Worm (Caenorhabditis elegans) whole organism, L4 larva: Measurements from ENCODE around the gene K07C5.13.

Experiments used
- D1046.2 ChIP-seq: fragments of 200-800 bp; sonication (Bioruptor generic); IDR thresholded peaks from 2 replicates; pipeline ENCODE4 v1.3.6; 2022; ENCODE audit warnings: missing genetic modification characterization, missing compliant biosample characterization
- F26F4.8 ChIP-seq: fragments of 200-800 bp; sonication (Bioruptor generic); conservative IDR thresholded peaks from 2 replicates; pipeline ENCODE4 v1.3.6; 2022; ENCODE audit warnings: missing genetic modification characterization, missing compliant biosample characterization
- F44E2.7 ChIP-seq: fragments of 200-800 bp; sonication (Bioruptor generic); IDR thresholded peaks from 2 replicates; pipeline ENCODE4 v2.1.2; 2022; ENCODE audit warnings: missing genetic modification characterization, missing compliant biosample characterization
- T20F7.1 ChIP-seq: fragments of 200-800 bp; sonication (Bioruptor generic); optimal IDR thresholded peaks from 2 replicates; lab custom pipeline; 2018; ENCODE audit warnings: mild to moderate bottlenecking, missing genetic modification characterization, missing compliant biosample characterization
- T26A8.4 ChIP-seq: fragments of 200-800 bp; sonication (Bioruptor generic); IDR thresholded peaks from 2 replicates; pipeline ENCODE4 v1.3.6; 2022; ENCODE audit warnings: missing genetic modification characterization, missing compliant biosample characterization
- Y48G9A.11 ChIP-seq: fragments of 200-800 bp; sonication (Bioruptor generic); IDR thresholded peaks from 2 replicates; pipeline ENCODE4 v1.3.6; 2022; ENCODE audit warnings: missing genetic modification reagents, missing genetic modification characterization, missing compliant biosample characterization
- aha-1 ChIP-seq: fragments of 150-350 bp; peaks from one replicate; lab custom pipeline; 2014; ENCODE audit warnings: missing biosample characterization, missing genetic modification characterization
- aly-2 ChIP-seq: sonication (generic microtip); optimal IDR thresholded peaks from 2 replicates; lab custom pipeline; 2018; ENCODE audit warnings: missing biosample characterization, missing genetic modification characterization
- ama-1 ChIP-seq: fragments of 150-350 bp; optimal IDR thresholded peaks from 2 replicates; lab custom pipeline; 2014; ENCODE audit warnings: inconsistent platforms, mixed read lengths
- arid-1 ChIP-seq: fragments of 200-800 bp; sonication (Bioruptor generic); conservative IDR thresholded peaks from 2 replicates; pipeline ENCODE4 v1.3.6; 2022; ENCODE audit warnings: missing genetic modification reagents, missing genetic modification characterization, missing compliant biosample characterization
- attf-4 ChIP-seq: sonication (generic microtip); optimal IDR thresholded peaks from 3 replicates; lab custom pipeline; 2017; ENCODE audit warnings: missing biosample characterization, missing genetic modification characterization
- ceh-32 ChIP-seq: sonication (generic microtip); optimal IDR thresholded peaks from 2 replicates; lab custom pipeline; 2016; ENCODE audit warnings: mild to moderate bottlenecking, missing genetic modification characterization, missing compliant biosample characterization; ENCODE audit not compliant: poor library complexity
- ctbp-1 ChIP-seq: fragments of 200-800 bp; sonication (Bioruptor generic); IDR thresholded peaks from 2 replicates; pipeline ENCODE4 v1.3.6; 2022; ENCODE audit warnings: missing genetic modification reagents, missing genetic modification characterization, missing compliant biosample characterization
- daf-16 ChIP-seq, 3 experiments: sonication (generic microtip); optimal IDR thresholded peaks; 2 replicates each; lab custom pipeline; 2016 to 2017; ENCODE audit warnings: missing genetic modification characterization in 3 of 3, missing genetic modification reagents in 3 of 3, mild to moderate bottlenecking in 2 of 3, missing compliant biosample characterization in 2 of 3, missing biosample characterization in 1 of 3, moderate library complexity in 1 of 3
- daf-8 ChIP-seq: fragments of 200-800 bp; sonication (Bioruptor generic); IDR thresholded peaks from 2 replicates; pipeline ENCODE4 v1.3.6; 2022; ENCODE audit warnings: missing genetic modification characterization, missing compliant biosample characterization
- dmd-6 ChIP-seq: fragments of 200-800 bp; sonication (Bioruptor generic); IDR thresholded peaks from 2 replicates; pipeline ENCODE4 v1.3.6; 2022; ENCODE audit warnings: missing genetic modification reagents, missing genetic modification characterization, missing compliant biosample characterization
- dmd-9 ChIP-seq: fragments of 200-800 bp; sonication (Bioruptor generic); IDR thresholded peaks from 2 replicates; pipeline ENCODE4 v1.3.6; 2022; ENCODE audit warnings: missing genetic modification reagents, missing genetic modification characterization, missing compliant biosample characterization
- duxl-1 ChIP-seq: sonication (generic microtip); optimal IDR thresholded peaks from 2 replicates; lab custom pipeline; 2016; ENCODE audit warnings: mild to moderate bottlenecking, missing genetic modification characterization, moderate library complexity, missing compliant biosample characterization; ENCODE audit not compliant: poor library complexity
- dve-1 ChIP-seq: sonication (generic microtip); optimal IDR thresholded peaks from 2 replicates; lab custom pipeline; 2017; ENCODE audit warnings: antibody characterized with exemption, mild to moderate bottlenecking, missing genetic modification characterization, missing compliant biosample characterization; ENCODE audit not compliant: insufficient read depth
- fkh-10 ChIP-seq: fragments of 150-350 bp; optimal IDR thresholded peaks from 2 replicates; lab custom pipeline; 2014; ENCODE audit warnings: missing biosample characterization, missing genetic modification reagents, missing genetic modification characterization
- fos-1 ChIP-seq: fragments of 150-350 bp; optimal IDR thresholded peaks from 2 replicates; lab custom pipeline; 2014; ENCODE audit warnings: missing biosample characterization, missing genetic modification characterization
- gei-8 ChIP-seq: fragments of 200-800 bp; sonication (Bioruptor generic); optimal IDR thresholded peaks from 2 replicates; lab custom pipeline; 2018; ENCODE audit warnings: mild to moderate bottlenecking, missing genetic modification characterization, missing compliant biosample characterization
- hlh-11 ChIP-seq: fragments of 200-800 bp; sonication (Bioruptor generic); optimal IDR thresholded peaks from 2 replicates; lab custom pipeline; 2018; ENCODE audit warnings: mild to moderate bottlenecking, missing genetic modification characterization, missing compliant biosample characterization
- hlh-30 ChIP-seq: sonication (generic microtip); optimal IDR thresholded peaks from 2 replicates; lab custom pipeline; 2017; ENCODE audit warnings: antibody characterized with exemption, mild to moderate bottlenecking, missing genetic modification characterization, missing compliant biosample characterization; ENCODE audit not compliant: insufficient read depth
- lin-13 ChIP-seq: fragments of 150-350 bp; optimal IDR thresholded peaks from 2 replicates; lab custom pipeline; 2014; ENCODE audit warnings: missing biosample characterization, missing genetic modification reagents, missing genetic modification characterization
- lin-15B ChIP-seq: fragments of 150-350 bp; sonication (generic microtip); optimal IDR thresholded peaks from 3 replicates; lab custom pipeline; 2014; ENCODE audit warnings: missing biosample characterization, missing genetic modification characterization
- lin-29 ChIP-seq: fragments of 200-800 bp; sonication (Bioruptor generic); IDR thresholded peaks from 2 replicates; pipeline ENCODE4 v1.3.6; 2022; ENCODE audit warnings: missing genetic modification reagents, missing genetic modification characterization, missing compliant biosample characterization
- lsy-2 ChIP-seq, 2 experiments: fragments of 150-350 bp in 1 of 2; sonication (generic microtip) in 1 of 2; optimal IDR thresholded peaks; 2 replicates each; lab custom pipeline; 2014 to 2017; ENCODE audit warnings: missing biosample characterization in 2 of 2, missing genetic modification characterization in 2 of 2
- madf-5 ChIP-seq, 2 experiments: fragments of 200-800 bp; sonication (Bioruptor generic); IDR thresholded peaks; 2 replicates each; pipeline ENCODE4 v1.3.6; 2022; ENCODE audit warnings: missing compliant biosample characterization in 2 of 2, missing genetic modification characterization in 2 of 2
- mxl-2 ChIP-seq: fragments of 200-800 bp; sonication (Bioruptor generic); conservative IDR thresholded peaks from 2 replicates; pipeline ENCODE4 v1.3.6; 2022; ENCODE audit warnings: missing genetic modification reagents, missing genetic modification characterization, missing compliant biosample characterization
- nhr-10 ChIP-seq: fragments of 150-350 bp; optimal IDR thresholded peaks from 2 replicates; lab custom pipeline; 2014; ENCODE audit warnings: missing biosample characterization, missing genetic modification characterization
- nhr-111 ChIP-seq: fragments of 200-800 bp; sonication (Bioruptor generic); optimal IDR thresholded peaks from 2 replicates; lab custom pipeline; 2018; ENCODE audit warnings: mild to moderate bottlenecking, missing genetic modification characterization, missing compliant biosample characterization
- nhr-6 ChIP-seq: fragments of 150-350 bp; optimal IDR thresholded peaks from 2 replicates; lab custom pipeline; 2014; ENCODE audit warnings: missing biosample characterization, missing genetic modification characterization
- nhr-77 ChIP-seq: fragments of 150-350 bp; optimal IDR thresholded peaks from 2 replicates; lab custom pipeline; 2014; ENCODE audit warnings: missing biosample characterization, missing genetic modification characterization
- pha-4 ChIP-seq, 2 experiments: fragments of 150-350 bp in 1 of 2; fragments of 200-800 bp in 1 of 2; sonication (Bioruptor generic) in 1 of 2; IDR thresholded peaks in 1 of 2; optimal IDR thresholded peaks in 1 of 2; 2 replicates each; pipeline versions ENCODE4 v1.3.6 to Lab custom; 2014 to 2022; ENCODE audit warnings: missing genetic modification characterization in 2 of 2, missing genetic modification reagents in 2 of 2, missing biosample characterization in 1 of 2, missing compliant biosample characterization in 1 of 2
- php-3 ChIP-seq: fragments of 200-800 bp; sonication (Bioruptor generic); IDR thresholded peaks from 2 replicates; pipeline ENCODE4 v1.3.6; 2022; ENCODE audit warnings: missing genetic modification reagents, missing genetic modification characterization, missing compliant biosample characterization
- pqm-1 ChIP-seq: sonication (generic microtip); optimal IDR thresholded peaks from 2 replicates; lab custom pipeline; 2017; ENCODE audit warnings: missing biosample characterization, missing genetic modification characterization
- skn-1 ChIP-seq: fragments of 150-350 bp; optimal IDR thresholded peaks from 2 replicates; lab custom pipeline; 2014; ENCODE audit warnings: missing biosample characterization, missing genetic modification characterization
- snpc-4 ChIP-seq: fragments of 150-350 bp; optimal IDR thresholded peaks from 2 replicates; lab custom pipeline; 2014; ENCODE audit warnings: missing biosample characterization, missing genetic modification characterization
- spr-3 ChIP-seq: fragments of 200-800 bp; sonication (Bioruptor generic); optimal IDR thresholded peaks from 2 replicates; lab custom pipeline; 2018; ENCODE audit warnings: mild to moderate bottlenecking, missing genetic modification characterization, missing compliant biosample characterization
- tag-97 ChIP-seq: fragments of 200-800 bp; sonication (Bioruptor generic); IDR thresholded peaks from 2 replicates; pipeline ENCODE4 v1.3.6; 2022; ENCODE audit warnings: missing genetic modification characterization, missing compliant biosample characterization
- tra-1 ChIP-seq: fragments of 200-800 bp; sonication (Bioruptor generic); IDR thresholded peaks from 2 replicates; pipeline ENCODE4 v1.3.6; 2022; ENCODE audit warnings: missing genetic modification reagents, missing genetic modification characterization, missing compliant biosample characterization
- unc-130 ChIP-seq: sonication (generic microtip); optimal IDR thresholded peaks from 2 replicates; lab custom pipeline; 2016; ENCODE audit warnings: missing genetic modification reagents, missing genetic modification characterization, missing compliant biosample characterization
- unc-39 ChIP-seq: sonication (generic microtip); optimal IDR thresholded peaks from 2 replicates; lab custom pipeline; 2017; ENCODE audit warnings: missing biosample characterization, missing genetic modification characterization
- unc-62 ChIP-seq, 3 experiments: fragments of 150-350 bp in 1 of 3; sonication (generic microtip); optimal IDR thresholded peaks in 2 of 3; peaks in 1 of 3; 1 replicate in 1 of 3; 2 replicates in 2 of 3; lab custom pipeline; 2014 to 2017; ENCODE audit warnings: missing biosample characterization in 3 of 3, missing genetic modification characterization in 3 of 3, missing genetic modification reagents in 3 of 3, missing genotype in 1 of 3
- zag-1 ChIP-seq: fragments of 150-350 bp; optimal IDR thresholded peaks from 2 replicates; lab custom pipeline; 2014; ENCODE audit warnings: missing biosample characterization, missing genetic modification characterization
- zfp-2 ChIP-seq: sonication (generic microtip); optimal IDR thresholded peaks from 2 replicates; lab custom pipeline; 2016; ENCODE audit warnings: mild to moderate bottlenecking, missing genetic modification characterization, missing compliant biosample characterization
- zfp-3 ChIP-seq: fragments of 200-800 bp; sonication (Bioruptor generic); conservative IDR thresholded peaks from 2 replicates; pipeline ENCODE4 v1.3.6; 2022; ENCODE audit warnings: missing genetic modification reagents, missing genetic modification characterization, missing compliant biosample characterization
- zip-2 ChIP-seq: fragments of 150-350 bp; optimal IDR thresholded peaks from 2 replicates; lab custom pipeline; 2014; ENCODE audit warnings: missing biosample characterization, missing genetic modification characterization
- ztf-7 ChIP-seq: fragments of 150-350 bp; optimal IDR thresholded peaks from 2 replicates; lab custom pipeline; 2014; ENCODE audit warnings: missing biosample characterization, missing genetic modification characterization

The K07C5.13 gene

ce11 chrV:10379293-10379692 lies 37.4 kb downstream of the K07C5.13 start, which contains the start of gene AC3.12:
Gene AC3.12 (minus strand): TSS chrV:10379393.
- TF ChIP-seq lin-13 (GFP tag; lab: Kevin White, UChicago): no peak
- no peak for TF ChIP-seq tra-1 (GFP tag; lab: Robert Waterston, UW)
- TF ChIP-seq zfp-3 (GFP tag; lab: Robert Waterston, UW): no peak
- no peak for TF ChIP-seq nhr-111 (GFP tag; lab: Kevin White, UChicago)
- no peak for TF ChIP-seq D1046.2 (GFP tag; lab: Robert Waterston, UW)
- no peak for TF ChIP-seq ceh-32 (tag; lab: Kevin White, UChicago)
- TF ChIP-seq ctbp-1 (GFP tag; lab: Robert Waterston, UW): no peak
- TF ChIP-seq lin-15B (tag; lab: Kevin White, UChicago): no peak
- no peak for TF ChIP-seq arid-1 (GFP tag; lab: Robert Waterston, UW)
- no peak for TF ChIP-seq attf-4 (tag; lab: Kevin White, UChicago)
- no peak for TF ChIP-seq T20F7.1 (GFP tag; lab: Kevin White, UChicago)
- TF ChIP-seq mxl-2 (GFP tag; lab: Robert Waterston, UW): no peak
- TF ChIP-seq nhr-77 (tag; lab: Kevin White, UChicago): no peak
- TF ChIP-seq hlh-30 (tag; lab: Kevin White, UChicago): no peak
- TF ChIP-seq zfp-2 (tag; lab: Kevin White, UChicago): no peak
- no peak for TF ChIP-seq lsy-2 (tag; optimal IDR thresholded peaks at IDR 0.05; lab: Kevin White, UChicago)
- TF ChIP-seq fos-1 (tag; lab: Kevin White, UChicago): no peak
- TF ChIP-seq unc-130 (GFP tag; lab: Kevin White, UChicago): no peak
- no peak for TF ChIP-seq hlh-11

- no peak for TF ChIP-seq php-3 (GFP tag; lab: Robert Waterston, UW)
- no peak for TF ChIP-seq skn-1 (tag; lab: Kevin White, UChicago)
- TF ChIP-seq nhr-10 (tag; lab: Kevin White, UChicago): no peak
- TF ChIP-seq duxl-1: no peak
- no peak for TF ChIP-seq daf-8 (GFP tag; lab: Robert Waterston, UW)
- no peak for TF ChIP-seq dmd-9
- TF ChIP-seq aly-2: no peak
- TF ChIP-seq dve-1: no peak
- peak; percentile 95 for TF ChIP-seq aha-1 (tag; lab: Kevin White, UChicago)
- TF ChIP-seq T26A8.4: no peak
- TF ChIP-seq spr-3 (GFP tag; lab: Kevin White, UChicago): no peak
- no peak for TF ChIP-seq Y48G9A.11
- no peak for TF ChIP-seq ztf-7 (tag; lab: Kevin White, UChicago)
- TF ChIP-seq unc-62 (GFP tag; optimal IDR thresholded peaks at IDR 0.05 in 1 of 2; lab: Kevin White, UChicago): peak in 1 of 2 experiments; percentile 68
- TF ChIP-seq unc-62 (tag; optimal IDR thresholded peaks at IDR 0.05; lab: Kevin White, UChicago): no peak
- TF ChIP-seq fkh-10 (GFP tag; lab: Kevin White, UChicago): no peak
- TF ChIP-seq snpc-4 (tag; lab: Kevin White, UChicago): no peak
- TF ChIP-seq gei-8 (GFP tag; lab: Kevin White, UChicago): no peak
- TF ChIP-seq tag-97 (GFP tag; lab: Robert Waterston, UW): no peak
Observed at ce11 chrV:10379761-10380160, 37.9 kb downstream of the K07C5.13 start.

- TF ChIP-seq unc-39 (no peak), zip-2 (no peak), pqm-1 (tag; lab: Kevin White, UChicago) (no peak), nhr-6 (no peak), ama-1 (lab: Kevin White, UChicago) (no peak), F44E2.7 (no peak), pha-4 (GFP tag; IDR thresholded peaks at IDR 0.05; lab: Robert Waterston, UW) (no peak), pha-4 (tag; optimal IDR thresholded peaks at IDR 0.05; lab: Kevin White, UChicago) (no peak), dmd-6 (no peak), lin-29 (GFP tag; lab: Robert Waterston, UW) (no peak), daf-8 (GFP tag; lab: Robert Waterston, UW) (no peak), tag-97 (GFP tag; lab: Robert Waterston, UW) (no peak), F26F4.8 (GFP tag; lab: Robert Waterston, UW) (no peak), daf-16 (GFP tag; optimal IDR thresholded peaks at IDR 0.05; lab: Kevin White, UChicago) (no peak), daf-16 (tag; optimal IDR thresholded peaks at IDR 0.05; lab: Kevin White, UChicago) (no peak), aha-1 (tag; lab: Kevin White, UChicago) (no peak), madf-5 (GFP tag; IDR thresholded peaks at IDR 0.05; lab: Robert Waterston, UW) (no peak), zag-1 (tag; lab: Kevin White, UChicago) (no peak)
Observed at ce11 chrV:10381726-10382125, 39.9 kb downstream of the K07C5.13 start, which contains the start of gene abu-1. Gene abu-1 (minus strand): TSS chrV:10381826.
